Worm (Caenorhabditis elegans) whole organism, L4 larva: ENCODE data around the gene spin-3.
A peak's percentile ranks its signal among the peaks of the same experiment; 100 is the strongest.

Experiments
- F10B5.3 ChIP-seq: sonication (generic microtip); optimal IDR thresholded peaks from 2 replicates; lab custom pipeline; 2016; ENCODE audit warnings: mild to moderate bottlenecking, missing genetic modification characterization, missing compliant biosample characterization
- F44E2.7 ChIP-seq: fragments of 200-800 bp; sonication (Bioruptor generic); IDR thresholded peaks from 2 replicates; pipeline ENCODE4 v2.1.2; 2022; ENCODE audit warnings: missing genetic modification characterization, missing compliant biosample characterization
- T20F7.1 ChIP-seq: fragments of 200-800 bp; sonication (Bioruptor generic); optimal IDR thresholded peaks from 2 replicates; lab custom pipeline; 2018; ENCODE audit warnings: mild to moderate bottlenecking, missing genetic modification characterization, missing compliant biosample characterization
- T26A8.4 ChIP-seq: fragments of 200-800 bp; sonication (Bioruptor generic); IDR thresholded peaks from 2 replicates; pipeline ENCODE4 v1.3.6; 2022; ENCODE audit warnings: missing genetic modification characterization, missing compliant biosample characterization
- Y105C5A.15 ChIP-seq: fragments of 200-800 bp; sonication (Bioruptor generic); IDR thresholded peaks from 2 replicates; pipeline ENCODE4 v1.3.6; 2022; ENCODE audit warnings: missing genetic modification characterization, missing compliant biosample characterization
- Y5F2A.4 ChIP-seq: fragments of 200-800 bp; sonication (Bioruptor generic); optimal IDR thresholded peaks from 2 replicates; lab custom pipeline; 2018; ENCODE audit warnings: mild to moderate bottlenecking, missing genetic modification characterization, missing compliant biosample characterization
- Y75B8A.6 ChIP-seq: fragments of 200-800 bp; sonication (Bioruptor generic); IDR thresholded peaks from 2 replicates; pipeline ENCODE4 v1.3.6; 2022; ENCODE audit warnings: missing genetic modification reagents, missing genetic modification characterization, missing compliant biosample characterization
- aha-1 ChIP-seq: fragments of 150-350 bp; peaks from one replicate; lab custom pipeline; 2014; ENCODE audit warnings: missing biosample characterization, missing genetic modification characterization
- ama-1 ChIP-seq: fragments of 150-350 bp; optimal IDR thresholded peaks from 2 replicates; lab custom pipeline; 2014; ENCODE audit warnings: inconsistent platforms, mixed read lengths
- ceh-28 ChIP-seq: fragments of 150-350 bp; optimal IDR thresholded peaks from 2 replicates; lab custom pipeline; 2014; ENCODE audit warnings: missing biosample characterization, missing genetic modification reagents, missing genetic modification characterization
- ceh-32 ChIP-seq: sonication (generic microtip); optimal IDR thresholded peaks from 2 replicates; lab custom pipeline; 2016; ENCODE audit warnings: mild to moderate bottlenecking, missing genetic modification characterization, missing compliant biosample characterization; ENCODE audit not compliant: poor library complexity
- cey-2 ChIP-seq: sonication (generic microtip); optimal IDR thresholded peaks from 3 replicates; lab custom pipeline; 2017; ENCODE audit warnings: missing genetic modification characterization, mild to moderate bottlenecking, missing compliant biosample characterization, antibody characterized with exemption, borderline replicate concordance; ENCODE audit not compliant: insufficient read depth
- ctbp-1 ChIP-seq: fragments of 200-800 bp; sonication (Bioruptor generic); IDR thresholded peaks from 2 replicates; pipeline ENCODE4 v1.3.6; 2022; ENCODE audit warnings: missing genetic modification reagents, missing genetic modification characterization, missing compliant biosample characterization
- daf-16 ChIP-seq, 3 experiments: sonication (generic microtip); optimal IDR thresholded peaks; 2 replicates each; lab custom pipeline; 2016 to 2017; ENCODE audit warnings: missing genetic modification characterization in 3 of 3, missing genetic modification reagents in 3 of 3, mild to moderate bottlenecking in 2 of 3, missing compliant biosample characterization in 2 of 3, missing biosample characterization in 1 of 3, moderate library complexity in 1 of 3
- daf-19 ChIP-seq: fragments of 200-800 bp; sonication (Bioruptor generic); conservative IDR thresholded peaks from 2 replicates; pipeline ENCODE4 v1.3.6; 2022; ENCODE audit warnings: missing genetic modification characterization, missing compliant biosample characterization
- dmd-6 ChIP-seq: fragments of 200-800 bp; sonication (Bioruptor generic); IDR thresholded peaks from 2 replicates; pipeline ENCODE4 v1.3.6; 2022; ENCODE audit warnings: missing genetic modification reagents, missing genetic modification characterization, missing compliant biosample characterization
- dmd-8 ChIP-seq: fragments of 200-800 bp; sonication (Bioruptor generic); IDR thresholded peaks from 2 replicates; pipeline ENCODE4 v1.3.6; 2022; ENCODE audit warnings: missing genetic modification characterization, missing compliant biosample characterization
- dmd-9 ChIP-seq: fragments of 200-800 bp; sonication (Bioruptor generic); IDR thresholded peaks from 2 replicates; pipeline ENCODE4 v1.3.6; 2022; ENCODE audit warnings: missing genetic modification reagents, missing genetic modification characterization, missing compliant biosample characterization
- dpl-1 ChIP-seq: fragments of 150-350 bp; optimal IDR thresholded peaks from 2 replicates; lab custom pipeline; 2014; ENCODE audit warnings: missing biosample characterization, missing genetic modification reagents, missing genetic modification characterization
- duxl-1 ChIP-seq: sonication (generic microtip); optimal IDR thresholded peaks from 2 replicates; lab custom pipeline; 2016; ENCODE audit warnings: mild to moderate bottlenecking, missing genetic modification characterization, moderate library complexity, missing compliant biosample characterization; ENCODE audit not compliant: poor library complexity
- dve-1 ChIP-seq: sonication (generic microtip); optimal IDR thresholded peaks from 2 replicates; lab custom pipeline; 2017; ENCODE audit warnings: antibody characterized with exemption, mild to moderate bottlenecking, missing genetic modification characterization, missing compliant biosample characterization; ENCODE audit not compliant: insufficient read depth
- fkh-10 ChIP-seq: fragments of 150-350 bp; optimal IDR thresholded peaks from 2 replicates; lab custom pipeline; 2014; ENCODE audit warnings: missing biosample characterization, missing genetic modification reagents, missing genetic modification characterization
- gei-8 ChIP-seq: fragments of 200-800 bp; sonication (Bioruptor generic); optimal IDR thresholded peaks from 2 replicates; lab custom pipeline; 2018; ENCODE audit warnings: mild to moderate bottlenecking, missing genetic modification characterization, missing compliant biosample characterization
- hif-1 ChIP-seq, 2 experiments: sonication (generic microtip); optimal IDR thresholded peaks; 2 replicates each; lab custom pipeline; 2016 to 2017; ENCODE audit warnings: missing compliant biosample characterization in 2 of 2, missing genetic modification characterization in 2 of 2, missing genetic modification reagents in 2 of 2, missing genotype in 2 of 2, mild to moderate bottlenecking in 1 of 2
- hlh-11 ChIP-seq: fragments of 200-800 bp; sonication (Bioruptor generic); optimal IDR thresholded peaks from 2 replicates; lab custom pipeline; 2018; ENCODE audit warnings: mild to moderate bottlenecking, missing genetic modification characterization, missing compliant biosample characterization
- hmg-1.1 ChIP-seq: fragments of 200-800 bp; sonication (Bioruptor generic); IDR thresholded peaks from 2 replicates; pipeline ENCODE4 v1.3.6; 2022; ENCODE audit warnings: missing genetic modification reagents, missing genetic modification characterization, missing compliant biosample characterization
- lin-15B ChIP-seq: fragments of 150-350 bp; sonication (generic microtip); optimal IDR thresholded peaks from 3 replicates; lab custom pipeline; 2014; ENCODE audit warnings: missing biosample characterization, missing genetic modification characterization
- lin-29 ChIP-seq: fragments of 200-800 bp; sonication (Bioruptor generic); IDR thresholded peaks from 2 replicates; pipeline ENCODE4 v1.3.6; 2022; ENCODE audit warnings: missing genetic modification reagents, missing genetic modification characterization, missing compliant biosample characterization
- lir-3 ChIP-seq: sonication (generic microtip); optimal IDR thresholded peaks from 2 replicates; lab custom pipeline; 2016; ENCODE audit warnings: mild to moderate bottlenecking, missing genetic modification characterization, missing compliant biosample characterization
- madf-5 ChIP-seq, 2 experiments: fragments of 200-800 bp; sonication (Bioruptor generic); IDR thresholded peaks; 2 replicates each; pipeline ENCODE4 v1.3.6; 2022; ENCODE audit warnings: missing compliant biosample characterization in 2 of 2, missing genetic modification characterization in 2 of 2
- madf-9 ChIP-seq: fragments of 200-800 bp; sonication (Bioruptor generic); conservative IDR thresholded peaks from 2 replicates; pipeline ENCODE4 v1.3.6; 2022; ENCODE audit warnings: missing genetic modification reagents, missing genetic modification characterization, missing compliant biosample characterization
- mdl-1 ChIP-seq, 2 experiments: fragments of 150-350 bp in 1 of 2; sonication (generic microtip) in 1 of 2; optimal IDR thresholded peaks; 2 replicates each; lab custom pipeline; 2014 to 2017; ENCODE audit warnings: missing biosample characterization in 2 of 2, missing genetic modification characterization in 2 of 2
- mdt-29 ChIP-seq: fragments of 200-800 bp; sonication (Bioruptor generic); IDR thresholded peaks from 2 replicates; pipeline ENCODE4 v1.3.6; 2022; ENCODE audit warnings: missing genetic modification reagents, missing genetic modification characterization, missing compliant biosample characterization
- mep-1 ChIP-seq: fragments of 150-350 bp; sonication (generic microtip); optimal IDR thresholded peaks from 3 replicates; lab custom pipeline; 2014; ENCODE audit warnings: missing biosample characterization, missing genetic modification characterization
- mes-2 ChIP-seq: sonication (generic microtip); optimal IDR thresholded peaks from 2 replicates; lab custom pipeline; 2016; ENCODE audit warnings: missing genotype, mild to moderate bottlenecking, missing genetic modification characterization, missing compliant biosample characterization; ENCODE audit not compliant: poor library complexity, severe bottlenecking
- nhr-111 ChIP-seq: fragments of 200-800 bp; sonication (Bioruptor generic); optimal IDR thresholded peaks from 2 replicates; lab custom pipeline; 2018; ENCODE audit warnings: mild to moderate bottlenecking, missing genetic modification characterization, missing compliant biosample characterization
- nhr-28 ChIP-seq: fragments of 150-350 bp; optimal IDR thresholded peaks from 2 replicates; lab custom pipeline; 2014; ENCODE audit warnings: missing biosample characterization, missing genetic modification characterization
- nhr-41 ChIP-seq: fragments of 200-800 bp; sonication (Bioruptor generic); IDR thresholded peaks from 2 replicates; pipeline ENCODE4 v1.3.6; 2022; ENCODE audit warnings: missing genetic modification reagents, missing genetic modification characterization, missing compliant biosample characterization
- nhr-77 ChIP-seq: fragments of 150-350 bp; optimal IDR thresholded peaks from 2 replicates; lab custom pipeline; 2014; ENCODE audit warnings: missing biosample characterization, missing genetic modification characterization
- saeg-2 ChIP-seq: fragments of 200-800 bp; sonication (Bioruptor generic); IDR thresholded peaks from 2 replicates; pipeline ENCODE4 v1.3.6; 2022; ENCODE audit warnings: missing genetic modification reagents, missing genetic modification characterization, missing compliant biosample characterization
- sdz-12 ChIP-seq: fragments of 200-800 bp; sonication (Bioruptor generic); optimal IDR thresholded peaks from 2 replicates; lab custom pipeline; 2018; ENCODE audit warnings: mild to moderate bottlenecking, missing genetic modification characterization, missing compliant biosample characterization
- skn-1 ChIP-seq: fragments of 150-350 bp; optimal IDR thresholded peaks from 2 replicates; lab custom pipeline; 2014; ENCODE audit warnings: missing biosample characterization, missing genetic modification characterization
- tra-1 ChIP-seq: fragments of 200-800 bp; sonication (Bioruptor generic); IDR thresholded peaks from 2 replicates; pipeline ENCODE4 v1.3.6; 2022; ENCODE audit warnings: missing genetic modification reagents, missing genetic modification characterization, missing compliant biosample characterization
- vab-7 ChIP-seq: fragments of 200-800 bp; sonication (Bioruptor generic); IDR thresholded peaks from 2 replicates; pipeline ENCODE4 v1.3.6; 2022; ENCODE audit warnings: missing genetic modification reagents, missing genetic modification characterization, missing compliant biosample characterization
- zag-1 ChIP-seq: fragments of 150-350 bp; optimal IDR thresholded peaks from 2 replicates; lab custom pipeline; 2014; ENCODE audit warnings: missing biosample characterization, missing genetic modification characterization
- zfp-2 ChIP-seq: sonication (generic microtip); optimal IDR thresholded peaks from 2 replicates; lab custom pipeline; 2016; ENCODE audit warnings: mild to moderate bottlenecking, missing genetic modification characterization, missing compliant biosample characterization
- zip-11 ChIP-seq: fragments of 200-800 bp; sonication (Bioruptor generic); IDR thresholded peaks from 2 replicates; pipeline ENCODE4 v1.3.6; 2022; ENCODE audit warnings: missing genetic modification characterization, missing compliant biosample characterization

Gene spin-3

DNA sequence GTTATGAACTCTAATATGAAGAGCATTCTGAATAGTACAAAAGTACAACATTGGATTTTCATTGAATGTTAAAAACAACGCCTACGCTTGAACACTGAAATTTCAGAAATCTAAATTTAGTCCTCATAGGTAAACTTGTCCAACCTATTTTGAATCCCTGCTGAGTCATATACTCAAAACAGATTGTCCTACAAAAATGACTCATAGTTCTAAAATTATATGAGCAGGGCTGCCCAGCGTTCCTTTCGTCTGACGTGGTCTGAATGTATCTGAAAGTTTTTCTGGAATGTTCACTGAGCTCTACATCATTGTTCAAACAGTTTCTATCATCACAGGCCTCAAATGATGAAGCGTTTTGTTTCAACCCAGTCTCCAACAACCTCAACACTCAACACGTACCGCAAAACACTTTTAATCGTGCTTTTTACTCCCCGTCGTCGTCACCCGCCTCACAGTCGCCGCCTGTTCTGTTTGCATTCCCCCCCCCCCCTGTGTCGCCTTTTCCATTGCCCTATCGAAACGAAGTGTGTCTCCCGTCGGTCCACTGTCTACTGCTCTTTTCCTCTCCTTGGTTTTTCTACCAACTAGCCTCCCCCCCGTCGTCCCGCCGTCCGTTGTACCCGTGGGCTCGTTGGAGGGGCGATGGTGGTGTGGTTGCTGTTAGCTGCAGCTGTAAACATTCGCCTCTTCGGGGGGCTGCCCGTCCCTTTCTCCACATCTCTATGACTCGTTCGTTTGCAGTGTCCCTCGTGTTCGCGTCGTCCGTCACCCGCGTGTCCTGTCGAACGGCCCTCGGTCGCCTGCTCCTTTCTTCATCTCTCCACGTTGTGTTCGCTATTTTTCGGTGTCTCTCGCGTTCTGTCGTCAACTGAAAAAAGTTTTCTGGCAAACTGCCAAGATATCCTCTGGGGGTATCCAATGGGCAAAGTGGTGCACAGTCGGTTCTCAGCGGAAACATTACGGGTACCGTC, 14.0 kb downstream of the spin-3 start (continued):
- TF ChIP-seq skn-1 (tag; lab: Kevin White, UChicago): no peak
- no peak for TF ChIP-seq F44E2.7 (GFP tag; lab: Robert Waterston, UW)
- TF ChIP-seq zip-11 (GFP tag; lab: Robert Waterston, UW): no peak
- TF ChIP-seq nhr-28 (tag; lab: Kevin White, UChicago): peak; percentile 44
- no peak for TF ChIP-seq nhr-41
- peak; percentile 47 for TF ChIP-seq fkh-10
- no peak for TF ChIP-seq Y75B8A.6 (GFP tag; lab: Robert Waterston, UW)
- TF ChIP-seq daf-19 (GFP tag; lab: Robert Waterston, UW): no peak
- TF ChIP-seq T20F7.1 (GFP tag; lab: Kevin White, UChicago): peak; percentile 6
- TF ChIP-seq saeg-2: 0 out of 2 replicates have a peak, but pooled peaks have one; percentile 18
- peak; percentile 3 for TF ChIP-seq ceh-32 (tag; lab: Kevin White, UChicago)
- peak in 1 of 2 experiments; percentile 13 for TF ChIP-seq hif-1 (tag; optimal IDR thresholded peaks at IDR 0.05; lab: Kevin White, UChicago)
- peak; percentile 75 for TF ChIP-seq hmg-1.1 (GFP tag; lab: Robert Waterston, UW)
- TF ChIP-seq gei-8 (GFP tag; lab: Kevin White, UChicago): no peak
- TF ChIP-seq daf-16 (GFP tag; optimal IDR thresholded peaks at IDR 0.05; lab: Kevin White, UChicago): peak; percentile 18 to 67
- TF ChIP-seq daf-16 (tag; optimal IDR thresholded peaks at IDR 0.05; lab: Kevin White, UChicago): peak; percentile 77
- TF ChIP-seq lir-3 (tag; lab: Kevin White, UChicago): no peak
- no peak for TF ChIP-seq nhr-77 (tag; lab: Kevin White, UChicago)
- TF ChIP-seq dmd-8 (GFP tag; lab: Robert Waterston, UW): 0 out of 2 replicates have a peak, but pooled peaks have one; percentile 41
- TF ChIP-seq lin-29 (GFP tag; lab: Robert Waterston, UW): no peak
- peak; percentile 66 for TF ChIP-seq dve-1
- TF ChIP-seq zfp-2 (tag; lab: Kevin White, UChicago): no peak
- TF ChIP-seq madf-5 (GFP tag; IDR thresholded peaks at IDR 0.05; lab: Robert Waterston, UW): no peak
- 0 out of 2 replicates have a peak, but pooled peaks have one; percentile 61 for TF ChIP-seq tra-1 (GFP tag; lab: Robert Waterston, UW)
- TF ChIP-seq zag-1 (tag; lab: Kevin White, UChicago): no peak
- peak; percentile 95 for TF ChIP-seq hlh-11
- TF ChIP-seq T26A8.4 (GFP tag; lab: Robert Waterston, UW): peak; percentile 47; the same call in 1 of the 2 replicates
- no peak for TF ChIP-seq ceh-28 (tag; lab: Kevin White, UChicago)
- TF ChIP-seq F10B5.3 (tag; lab: Kevin White, UChicago): no peak
- TF ChIP-seq duxl-1: peak; percentile 26
- peak; percentile 67 for TF ChIP-seq ama-1 (lab: Kevin White, UChicago)
- TF ChIP-seq dpl-1: peak; percentile 28
- TF ChIP-seq Y105C5A.15 (GFP tag; lab: Robert Waterston, UW): no peak
- peak; percentile 23 for TF ChIP-seq nhr-111 (GFP tag; lab: Kevin White, UChicago)
- TF ChIP-seq dmd-6 (GFP tag; lab: Robert Waterston, UW): peak; percentile 65
- peak; percentile 82 for TF ChIP-seq mep-1 (tag; lab: Kevin White, UChicago)
- peak; percentile 80 for TF ChIP-seq ctbp-1
- TF ChIP-seq lin-15B (tag; lab: Kevin White, UChicago): no peak
- TF ChIP-seq aha-1 (tag; lab: Kevin White, UChicago): peak; percentile 97
- no peak for TF ChIP-seq Y5F2A.4 (GFP tag; lab: Kevin White, UChicago)
- no peak for TF ChIP-seq sdz-12 (GFP tag; lab: Kevin White, UChicago)
- TF ChIP-seq mdt-29 (GFP tag; lab: Robert Waterston, UW): 0 out of 2 replicates have a peak, but pooled peaks have one; percentile 43
- TF ChIP-seq dmd-9 (GFP tag; lab: Robert Waterston, UW): no peak
- TF ChIP-seq mdl-1 (tag; optimal IDR thresholded peaks at IDR 0.05; lab: Kevin White, UChicago): peak; percentile 73 to 94
- TF ChIP-seq mes-2: peak; percentile 49
- peak; percentile 16; the same call in 1 of the 2 replicates for TF ChIP-seq madf-9 (GFP tag; lab: Robert Waterston, UW)
- TF ChIP-seq vab-7 (GFP tag; lab: Robert Waterston, UW): no peak
- TF ChIP-seq cey-2: no peak
